Fruit fly (Drosophila melanogaster): ENCODE results near the gene CCAP-R.

dm6 chr3R:25982734-25983133 is 26.7 kb upstream of the CCAP-R start, which contains the start of gene Nf1:
- TF ChIP-seq CG1620 (GFP tag; optimal IDR thresholded peaks at IDR 0.05) = no peak
- no peak for TF ChIP-seq CG5204 (GFP tag; optimal IDR thresholded peaks at IDR 0.05)
- TF ChIP-seq Crg-1 (GFP tag; optimal IDR thresholded peaks at IDR 0.05) = no peak
- no peak for TF ChIP-seq ovo (GFP tag; optimal IDR thresholded peaks at IDR 0.05)
- TF ChIP-seq CG7045 (GFP tag; optimal IDR thresholded peaks at IDR 0.05) = no peak
